Worm (Caenorhabditis elegans): Measurements from ENCODE around the gene F14D2.5.

- TF ChIP-seq fos-1 (tag; optimal IDR thresholded peaks at IDR 0.05) (no peak), nhr-129 (tag; optimal IDR thresholded peaks at IDR 0.05) (no peak), nhr-12 (tag; optimal IDR thresholded peaks at IDR 0.05) (no peak), sma-9 (GFP tag; optimal IDR thresholded peaks at IDR 0.05) (no peak), sma-9 (tag; optimal IDR thresholded peaks at IDR 0.05) (no peak), ztf-11 (tag; optimal IDR thresholded peaks at IDR 0.05) (no peak), aly-2 (tag; optimal IDR thresholded peaks at IDR 0.05) (no peak), ama-1 (optimal IDR thresholded peaks at IDR 0.05) (no peak), ztf-4 (tag; optimal IDR thresholded peaks at IDR 0.05) (no peak), blmp-1 (tag; optimal IDR thresholded peaks at IDR 0.05; ENCODE audit: insufficient read depth) (no peak), unc-55 (GFP tag; optimal IDR thresholded peaks at IDR 0.05) (no peak), egl-27 (tag; optimal IDR thresholded peaks at IDR 0.05) (no peak), lin-13 (GFP tag; optimal IDR thresholded peaks at IDR 0.05) (no peak), sma-3 (GFP tag; optimal IDR thresholded peaks at IDR 0.05) (no peak), unc-39 (tag; optimal IDR thresholded peaks at IDR 0.05) (no peak)
Measured at ce11 chrII:3344917-3345316, 4.6 kb downstream of the F14D2.5 start, which contains the start of gene bath-28.
